Fruit fly (Drosophila melanogaster): Measurements from ENCODE around the gene Atu.

dm6 chr3R:5627552-5627951 lies 14.4 kb downstream of the Atu start, which contains the start of gene CG31551:
- TF ChIP-seq spab (GFP tag; optimal IDR thresholded peaks at IDR 0.05), result no peak
- no peak for TF ChIP-seq Ets96B (tag; optimal IDR thresholded peaks at IDR 0.05)
- no peak for TF ChIP-seq OdsH (GFP tag; optimal IDR thresholded peaks at IDR 0.05)
- no peak for TF ChIP-seq Sox102F (GFP tag; optimal IDR thresholded peaks at IDR 0.05)
- no peak for TF ChIP-seq CG15336 (GFP tag; IDR thresholded peaks at IDR 0.05)
- no peak for TF ChIP-seq achi (GFP tag; optimal IDR thresholded peaks at IDR 0.05)
- TF ChIP-seq Blimp-1 (GFP tag; optimal IDR thresholded peaks at IDR 0.05), result no peak
- TF ChIP-seq CG1621 (tag; optimal IDR thresholded peaks at IDR 0.05), result no peak
- no peak for TF ChIP-seq CG31627 (GFP tag; optimal IDR thresholded peaks at IDR 0.05)
- TF ChIP-seq ss (GFP tag; optimal IDR thresholded peaks at IDR 0.05), result no peak
- no peak for TF ChIP-seq CG3919 (GFP tag; optimal IDR thresholded peaks at IDR 0.05)
- TF ChIP-seq Hr39 (GFP tag; optimal IDR thresholded peaks at IDR 0.05), result no peak
- no peak for TF ChIP-seq CG6163 (GFP tag; IDR thresholded peaks at IDR 0.05)
- TF ChIP-seq CG8119 (GFP tag; IDR thresholded peaks at IDR 0.05), result no peak
